Fruit fly (Drosophila melanogaster) whole organism, embryonic: ENCODE results near the gene CG34256.

ENCODE experiments used
- Abd-B ChIP-seq: fragments of 200-800 bp; sonication (Bioruptor generic); optimal IDR thresholded peaks from 2 replicates; lab custom pipeline; 2018; ENCODE audit warnings: missing biosample characterization, mild to moderate bottlenecking, missing genetic modification characterization, moderate library complexity
- Adf1 ChIP-seq: fragments of 200-800 bp; sonication (Bioruptor generic); IDR thresholded peaks from 2 replicates; pipeline ENCODE4 v1.3.6; 2022; ENCODE audit warnings: missing biosample characterization, missing genetic modification characterization
- Atf6 ChIP-seq: fragments of 200-800 bp; sonication (Bioruptor generic); IDR thresholded peaks from 2 replicates; pipeline ENCODE4 v1.3.6; 2022; ENCODE audit warnings: missing biosample characterization, missing genetic modification characterization
- BtbVII ChIP-seq: fragments of 200-800 bp; sonication (Bioruptor generic); optimal IDR thresholded peaks from 3 replicates; lab custom pipeline; 2017; ENCODE audit warnings: missing biosample characterization, mild to moderate bottlenecking, missing genetic modification characterization
- CG10147 ChIP-seq: fragments of 200-800 bp; sonication (Bioruptor generic); optimal IDR thresholded peaks from 2 replicates; lab custom pipeline; 2019; ENCODE audit warnings: missing biosample characterization, mild to moderate bottlenecking, missing genetic modification characterization, moderate library complexity
- CG11085 ChIP-seq: fragments of 200-800 bp; sonication (Bioruptor generic); IDR thresholded peaks from 2 replicates; pipeline ENCODE4 v1.3.6; 2022; ENCODE audit warnings: missing biosample characterization, missing genetic modification characterization
- CG11093 ChIP-seq: fragments of 200-800 bp; sonication (Bioruptor generic); IDR thresholded peaks from 3 replicates; pipeline ENCODE4 v1.3.6; 2022; ENCODE audit warnings: missing biosample characterization, missing genetic modification characterization
- CG12104 ChIP-seq: fragments of 200-800 bp; sonication (Bioruptor generic); optimal IDR thresholded peaks from 3 replicates; lab custom pipeline; 2016; ENCODE audit warnings: missing biosample characterization, missing genetic modification characterization
- CG14667 ChIP-seq: fragments of 200-800 bp; sonication (Bioruptor generic); IDR thresholded peaks from 2 replicates; pipeline ENCODE4 v1.3.6; 2022; ENCODE audit warnings: missing biosample characterization, missing genetic modification characterization
- CG15514 ChIP-seq: fragments of 200-800 bp; sonication (Bioruptor generic); optimal IDR thresholded peaks from 3 replicates; lab custom pipeline; 2017; ENCODE audit warnings: missing biosample characterization, missing genetic modification characterization, mild to moderate bottlenecking, moderate library complexity, missing genetic modification reagents
- CG1602 ChIP-seq: fragments of 200-800 bp; sonication (Bioruptor generic); optimal IDR thresholded peaks from 3 replicates; lab custom pipeline; 2016; ENCODE audit warnings: missing biosample characterization, missing genetic modification characterization
- CG18011 ChIP-seq: fragments of 200-800 bp; sonication (Bioruptor generic); optimal IDR thresholded peaks from 2 replicates; lab custom pipeline; 2017; ENCODE audit warnings: missing biosample characterization, missing genetic modification characterization, mild to moderate bottlenecking, moderate library complexity, missing genotype
- CG18599 ChIP-seq: fragments of 200-800 bp; sonication (Bioruptor generic); optimal IDR thresholded peaks from 3 replicates; lab custom pipeline; 2017; ENCODE audit warnings: missing biosample characterization, missing genetic modification characterization, mild to moderate bottlenecking, moderate library complexity, missing genetic modification reagents
- CG2120 ChIP-seq: fragments of 200-800 bp; sonication (Bioruptor generic); optimal IDR thresholded peaks from 3 replicates; lab custom pipeline; 2016; ENCODE audit warnings: missing biosample characterization, missing genetic modification characterization
- CG30431 ChIP-seq: fragments of 200-800 bp; sonication (Bioruptor generic); optimal IDR thresholded peaks from 2 replicates; lab custom pipeline; 2017; ENCODE audit warnings: missing biosample characterization, missing genetic modification characterization
- CG34224 ChIP-seq: fragments of 200-800 bp; sonication (Bioruptor generic); IDR thresholded peaks from 3 replicates; pipeline ENCODE4 v1.3.6; 2022; ENCODE audit warnings: missing biosample characterization, missing genetic modification characterization; ENCODE audit not compliant: partially characterized antibody
- CG3726 ChIP-seq: fragments of 200-800 bp; sonication (Bioruptor generic); IDR thresholded peaks from 3 replicates; pipeline ENCODE4, ENCODE4 v1.3.6; 2022; ENCODE audit warnings: missing biosample characterization, missing genetic modification characterization
- CG4424 ChIP-seq: fragments of 200-800 bp; sonication (Bioruptor generic); optimal IDR thresholded peaks from 3 replicates; lab custom pipeline; 2016; ENCODE audit warnings: missing biosample characterization, missing genetic modification characterization
- CG4707 ChIP-seq: fragments of 200-800 bp; sonication (Bioruptor generic); optimal IDR thresholded peaks from 2 replicates; lab custom pipeline; 2018; ENCODE audit warnings: missing biosample characterization, mild to moderate bottlenecking, missing genetic modification characterization, moderate library complexity
- CG6654 ChIP-seq: fragments of 200-800 bp; sonication (Bioruptor generic); optimal IDR thresholded peaks from 2 replicates; lab custom pipeline; 2017; ENCODE audit warnings: missing biosample characterization, mild to moderate bottlenecking, missing genetic modification characterization
- CG6689 ChIP-seq: fragments of 200-800 bp; sonication (Bioruptor generic); IDR thresholded peaks from 2 replicates; pipeline ENCODE4 v1.3.6; 2022; ENCODE audit warnings: missing biosample characterization, missing genetic modification characterization
- CG7928 ChIP-seq: fragments of 200-800 bp; sonication (Bioruptor generic); optimal IDR thresholded peaks from 2 replicates; lab custom pipeline; 2017; ENCODE audit warnings: missing biosample characterization, mild to moderate bottlenecking, missing genetic modification characterization
- CG9797 ChIP-seq: fragments of 200-800 bp; sonication (Bioruptor generic); optimal IDR thresholded peaks from 3 replicates; lab custom pipeline; 2018; ENCODE audit warnings: missing biosample characterization, mild to moderate bottlenecking, missing genetic modification characterization
- D ChIP-seq, 2 experiments: fragments of 200-800 bp in 1 of 2; fragments of >200 bp in 1 of 2; sonication (Bioruptor generic) in 1 of 2; optimal IDR thresholded peaks; 2 replicates in 1 of 2; 3 replicates in 1 of 2; lab custom pipeline; 2017; ENCODE audit warnings: mild to moderate bottlenecking in 1 of 2, missing biosample characterization in 1 of 2, missing genetic modification characterization in 1 of 2, missing genetic modification reagents in 1 of 2
- Dip2 ChIP-seq: fragments of 200-800 bp; sonication (Bioruptor generic); IDR thresholded peaks from 2 replicates; pipeline ENCODE4 v1.3.6; 2022; ENCODE audit warnings: missing biosample characterization, missing genetic modification characterization
- Dll ChIP-seq: fragments of 200-800 bp; sonication (Bioruptor generic); IDR thresholded peaks from 4 replicates; pipeline ENCODE4 v1.3.6; 2022; ENCODE audit warnings: missing biosample characterization, missing genetic modification characterization; ENCODE audit not compliant: partially characterized antibody
- Eip74EF ChIP-seq, 2 experiments: fragments of 200-800 bp in 1 of 2; fragments of >200 bp in 1 of 2; sonication (Bioruptor generic) in 1 of 2; optimal IDR thresholded peaks; 2 replicates each; lab custom pipeline; 2017 to 2019; ENCODE audit warnings: missing biosample characterization in 2 of 2, missing genetic modification characterization in 2 of 2, mild to moderate bottlenecking in 1 of 2, moderate library complexity in 1 of 2
- Ets97D ChIP-seq: fragments of 200-800 bp; sonication (Bioruptor generic); optimal IDR thresholded peaks from 3 replicates; lab custom pipeline; 2016; ENCODE audit warnings: missing biosample characterization, missing genetic modification characterization
- Fer1 ChIP-seq: fragments of 200-800 bp; sonication (Bioruptor generic); optimal IDR thresholded peaks from 2 replicates; lab custom pipeline; 2017; ENCODE audit warnings: missing biosample characterization, mild to moderate bottlenecking, missing genetic modification characterization
- HLHmδ ChIP-seq: fragments of 200-800 bp; sonication (Bioruptor generic); optimal IDR thresholded peaks from 2 replicates; lab custom pipeline; 2018; ENCODE audit warnings: missing biosample characterization, mild to moderate bottlenecking, missing genetic modification characterization, moderate library complexity
- Hey ChIP-seq: fragments of 200-800 bp; sonication (Bioruptor generic); optimal IDR thresholded peaks from 3 replicates; lab custom pipeline; 2018; ENCODE audit warnings: missing biosample characterization, mild to moderate bottlenecking, missing genetic modification characterization
- Myb ChIP-seq: fragments of 200-800 bp; sonication (Bioruptor generic); optimal IDR thresholded peaks from 2 replicates; lab custom pipeline; 2016; ENCODE audit warnings: missing biosample characterization, missing genetic modification characterization
- Ravus ChIP-seq: fragments of 200-800 bp; sonication (Bioruptor generic); IDR thresholded peaks from 2 replicates; pipeline ENCODE4 v1.3.6; 2022; ENCODE audit warnings: missing biosample characterization, missing genetic modification characterization
- Rx ChIP-seq: fragments of 200-800 bp; sonication (Bioruptor generic); IDR thresholded peaks from 2 replicates; pipeline ENCODE4 v1.3.6; 2022; ENCODE audit warnings: missing biosample characterization, missing genetic modification characterization
- Spps ChIP-seq: fragments of 200-800 bp; sonication (Bioruptor generic); optimal IDR thresholded peaks from 2 replicates; lab custom pipeline; 2018; ENCODE audit warnings: missing biosample characterization, mild to moderate bottlenecking, missing genetic modification characterization
- br ChIP-seq: fragments of >200 bp; optimal IDR thresholded peaks from 2 replicates; lab custom pipeline; 2017
- chinmo ChIP-seq: fragments of 200-800 bp; sonication (Bioruptor generic); IDR thresholded peaks from 4 replicates; pipeline ENCODE4 v1.3.6; 2022; ENCODE audit warnings: missing biosample characterization, missing genetic modification characterization; ENCODE audit not compliant: partially characterized antibody
- cwo ChIP-seq: fragments of 200-800 bp; sonication (Bioruptor generic); optimal IDR thresholded peaks from 3 replicates; lab custom pipeline; 2017; ENCODE audit warnings: missing biosample characterization, missing genetic modification characterization, mild to moderate bottlenecking, moderate library complexity, missing genetic modification reagents
- fu2 ChIP-seq: fragments of 200-800 bp; sonication (Bioruptor generic); optimal IDR thresholded peaks from 2 replicates; lab custom pipeline; 2016; ENCODE audit warnings: missing biosample characterization, missing genetic modification characterization
- grn ChIP-seq: fragments of 200-800 bp; sonication (Bioruptor generic); optimal IDR thresholded peaks from 3 replicates; lab custom pipeline; 2017; ENCODE audit warnings: missing biosample characterization, missing genetic modification characterization
- jing ChIP-seq: fragments of 200-800 bp; sonication (Bioruptor generic); optimal IDR thresholded peaks from 2 replicates; lab custom pipeline; 2018; ENCODE audit warnings: missing biosample characterization, mild to moderate bottlenecking, missing genetic modification characterization
- lab ChIP-seq: fragments of 200-800 bp; sonication (Bioruptor generic); optimal IDR thresholded peaks from 3 replicates; lab custom pipeline; 2017; ENCODE audit warnings: missing biosample characterization, missing genetic modification characterization, mild to moderate bottlenecking, moderate library complexity, missing genetic modification reagents
- mirr ChIP-seq: fragments of 200-800 bp; sonication (Bioruptor generic); optimal IDR thresholded peaks from 3 replicates; lab custom pipeline; 2018; ENCODE audit warnings: missing biosample characterization, mild to moderate bottlenecking, missing genetic modification characterization
- nerfin-1 ChIP-seq: fragments of 200-800 bp; sonication (Bioruptor generic); optimal IDR thresholded peaks from 3 replicates; lab custom pipeline; 2019; ENCODE audit warnings: missing biosample characterization, mild to moderate bottlenecking, missing genetic modification characterization, moderate library complexity
- nmo ChIP-seq: fragments of 200-800 bp; sonication (Bioruptor generic); optimal IDR thresholded peaks from 2 replicates; lab custom pipeline; 2018; ENCODE audit warnings: missing biosample characterization, mild to moderate bottlenecking, missing genetic modification characterization, moderate library complexity
- onecut ChIP-seq: fragments of 200-800 bp; sonication (Bioruptor generic); IDR thresholded peaks from 2 replicates; pipeline ENCODE4 v1.3.6; 2022; ENCODE audit warnings: missing biosample characterization, missing genetic modification characterization
- sqz ChIP-seq: fragments of 200-800 bp; sonication (Bioruptor generic); optimal IDR thresholded peaks from 3 replicates; lab custom pipeline; 2018; ENCODE audit warnings: missing biosample characterization, mild to moderate bottlenecking, missing genetic modification characterization
- sr ChIP-seq: fragments of 200-800 bp; sonication (Bioruptor generic); IDR thresholded peaks from 3 replicates; pipeline ENCODE4 v1.3.6; 2022; ENCODE audit warnings: missing biosample characterization, missing genetic modification characterization
- tgo ChIP-seq: fragments of 200-800 bp; sonication (Bioruptor generic); IDR thresholded peaks from 3 replicates; pipeline ENCODE4 v1.3.6; 2022; ENCODE audit warnings: missing biosample characterization, missing genetic modification characterization
- zfh2 ChIP-seq: fragments of 200-800 bp; sonication (Bioruptor generic); optimal IDR thresholded peaks from 2 replicates; lab custom pipeline; 2016; ENCODE audit warnings: missing biosample characterization, missing genetic modification characterization

The CG34256 gene

dm6 chr3L:18950359-18950758, 39.3 kb downstream of the CG34256 start, which contains the start of gene CG6836 (continued):
- TF ChIP-seq fu2 (no peak), br (lab: Kevin White, UChicago) (no peak), sqz (GFP tag; lab: Kevin White, UChicago) (no peak), Atf6 (GFP tag; lab: Robert Waterston, UW) (no peak), Fer1 (no peak), Ravus (GFP tag; lab: Robert Waterston, UW) (no peak), grn (GFP tag; lab: Kevin White, UChicago) (no peak), CG11085 (no peak), Dll (GFP tag; lab: Robert Waterston, UW) (no peak), CG14667 (GFP tag; lab: Robert Waterston, UW) (0 out of 2 replicates have a peak, but pooled peaks have one; percentile 6), CG7928 (GFP tag; lab: Kevin White, UChicago) (no peak), CG4707 (GFP tag; lab: Kevin White, UChicago) (no peak), nerfin-1 (tag; lab: Kevin White, UChicago) (no peak), CG15514 (GFP tag; lab: Kevin White, UChicago) (no peak), CG1602 (no peak), CG4424 (GFP tag; lab: Kevin White, UChicago) (no peak), Adf1 (GFP tag; lab: Robert Waterston, UW) (no peak), CG11093 (no peak), Ets97D (GFP tag; lab: Kevin White, UChicago) (no peak), tgo (GFP tag; lab: Robert Waterston, UW) (no peak), Hey (tag; lab: Kevin White, UChicago) (no peak), CG12104 (no peak), sr (0 out of 3 replicates have a peak, but pooled peaks have one; percentile 9), Myb (no peak), lab (GFP tag; lab: Kevin White, UChicago) (no peak), Dip2 (GFP tag; lab: Robert Waterston, UW) (no peak), CG6654 (GFP tag; lab: Kevin White, UChicago) (no peak), zfh2 (GFP tag; lab: Kevin White, UChicago) (no peak), chinmo (GFP tag; lab: Robert Waterston, UW) (peak; percentile 76; the same call in 1 of the 4 replicates), cwo (GFP tag; lab: Kevin White, UChicago) (no peak), CG18011 (no peak), CG9797 (GFP tag; lab: Kevin White, UChicago) (no peak), BtbVII (GFP tag; lab: Kevin White, UChicago) (no peak), D (optimal IDR thresholded peaks at IDR 0.05; lab: Kevin White, UChicago) (no peak), D (GFP tag; optimal IDR thresholded peaks at IDR 0.05; lab: Kevin White, UChicago) (no peak), Rx (GFP tag; lab: Robert Waterston, UW) (0 out of 2 replicates have a peak, but pooled peaks have one; percentile 18), CG6689 (peak; percentile 6; the same call in 1 of the 2 replicates), CG18599 (GFP tag; lab: Kevin White, UChicago) (no peak), onecut (GFP tag; lab: Robert Waterston, UW) (no peak), Abd-B (GFP tag; lab: Kevin White, UChicago) (no peak), CG3726 (no peak), Eip74EF (GFP tag; optimal IDR thresholded peaks at IDR 0.05; lab: Kevin White, UChicago) (peak in 1 of 2 experiments; percentile 19), Spps (tag; lab: Kevin White, UChicago) (no peak), mirr (GFP tag; lab: Kevin White, UChicago) (peak; percentile 10), CG34224 (GFP tag; lab: Robert Waterston, UW) (no peak), nmo (no peak), CG2120 (GFP tag; lab: Kevin White, UChicago) (no peak), jing (GFP tag; lab: Kevin White, UChicago) (no peak), CG10147 (GFP tag; lab: Kevin White, UChicago) (no peak), CG30431 (no peak), HLHmδ (GFP tag; lab: Kevin White, UChicago) (no peak)
